Fruit fly (Drosophila melanogaster) whole organism, embryonic: Measurements from ENCODE around the gene apolpp.

ENCODE experiments used
- ATbp ChIP-seq: fragments of 200-800 bp; sonication (Bioruptor generic); optimal IDR thresholded peaks from 2 replicates; lab custom pipeline; 2017; ENCODE audit warnings: missing biosample characterization, mild to moderate bottlenecking, missing genetic modification characterization, missing genetic modification reagents
- Aef1 ChIP-seq: fragments of 200-800 bp; sonication (Bioruptor generic); IDR thresholded peaks from 3 replicates; pipeline ENCODE4 v1.3.6; 2022; ENCODE audit warnings: missing biosample characterization, missing genetic modification characterization
- Asciz ChIP-seq: fragments of 200-800 bp; sonication (Bioruptor generic); optimal IDR thresholded peaks from 2 replicates; lab custom pipeline; 2017; ENCODE audit warnings: missing biosample characterization, mild to moderate bottlenecking, missing genetic modification characterization, missing genetic modification reagents
- Awh ChIP-seq: fragments of 200-800 bp; sonication (Bioruptor generic); IDR thresholded peaks from 2 replicates; pipeline ENCODE4, ENCODE4 v1.3.6; 2022; ENCODE audit warnings: missing biosample characterization, missing genetic modification characterization
- BtbVII ChIP-seq: fragments of 200-800 bp; sonication (Bioruptor generic); optimal IDR thresholded peaks from 3 replicates; lab custom pipeline; 2017; ENCODE audit warnings: missing biosample characterization, mild to moderate bottlenecking, missing genetic modification characterization
- CG10209 ChIP-seq: fragments of 200-800 bp; sonication (Bioruptor generic); optimal IDR thresholded peaks from 3 replicates; lab custom pipeline; 2017; ENCODE audit warnings: missing biosample characterization, mild to moderate bottlenecking, missing genetic modification characterization, missing genetic modification reagents
- CG10431 ChIP-seq: fragments of 200-800 bp; sonication (Bioruptor generic); optimal IDR thresholded peaks from 3 replicates; lab custom pipeline; 2018; ENCODE audit warnings: missing biosample characterization, mild to moderate bottlenecking, missing genetic modification characterization
- CG12219 ChIP-seq: fragments of 200-800 bp; sonication (Bioruptor generic); optimal IDR thresholded peaks from 3 replicates; lab custom pipeline; 2018; ENCODE audit warnings: missing biosample characterization, mild to moderate bottlenecking, missing genetic modification characterization
- CG12299 ChIP-seq: fragments of 200-800 bp; sonication (Bioruptor generic); optimal IDR thresholded peaks from 2 replicates; lab custom pipeline; 2018; ENCODE audit warnings: missing biosample characterization, mild to moderate bottlenecking, missing genetic modification characterization
- CG13424 ChIP-seq: fragments of 200-800 bp; sonication (Bioruptor generic); optimal IDR thresholded peaks from 2 replicates; lab custom pipeline; 2019; ENCODE audit warnings: missing biosample characterization, mild to moderate bottlenecking, missing genetic modification characterization, moderate library complexity
- CG14441 ChIP-seq: fragments of 200-800 bp; sonication (Bioruptor generic); IDR thresholded peaks from 2 replicates; pipeline ENCODE4 v1.3.6; 2022; ENCODE audit warnings: missing biosample characterization, missing genetic modification characterization
- CG2199 ChIP-seq: fragments of 200-800 bp; sonication (Bioruptor generic); IDR thresholded peaks from 3 replicates; pipeline ENCODE4 v1.3.6; 2022; ENCODE audit warnings: missing biosample characterization, missing genetic modification characterization
- CG2889 ChIP-seq: fragments of 200-800 bp; sonication (Bioruptor generic); IDR thresholded peaks from 3 replicates; pipeline ENCODE4 v1.3.6; 2022; ENCODE audit warnings: missing biosample characterization, missing genetic modification characterization
- CG3163 ChIP-seq: fragments of 200-800 bp; sonication (Bioruptor generic); optimal IDR thresholded peaks from 3 replicates; lab custom pipeline; 2016; ENCODE audit warnings: missing biosample characterization, missing genetic modification characterization
- CG3838 ChIP-seq: fragments of 200-800 bp; sonication (Bioruptor generic); optimal IDR thresholded peaks from 3 replicates; lab custom pipeline; 2016; ENCODE audit warnings: missing biosample characterization, missing genetic modification characterization
- CG7372 ChIP-seq: fragments of 200-800 bp; sonication (Bioruptor generic); IDR thresholded peaks from 2 replicates; pipeline ENCODE4 v1.3.6; 2022; ENCODE audit warnings: missing biosample characterization, missing genetic modification characterization
- CG7556 ChIP-seq: fragments of 200-800 bp; sonication (Bioruptor generic); optimal IDR thresholded peaks from 2 replicates; lab custom pipeline; 2017; ENCODE audit warnings: missing biosample characterization, mild to moderate bottlenecking, missing genetic modification characterization
- CG9932 ChIP-seq: fragments of 200-800 bp; sonication (Bioruptor generic); IDR thresholded peaks from 2 replicates; pipeline ENCODE4 v1.3.6; 2022; ENCODE audit warnings: missing biosample characterization, missing genetic modification characterization
- Dfd ChIP-seq, 2 experiments: fragments of >200 bp; optimal IDR thresholded peaks; 2 replicates each; lab custom pipeline; 2017; ENCODE audit warnings: missing biosample characterization in 2 of 2, missing genetic modification characterization in 2 of 2
- Dp ChIP-seq: fragments of 200-800 bp; sonication (Bioruptor generic); optimal IDR thresholded peaks from 2 replicates; lab custom pipeline; 2018; ENCODE audit warnings: missing biosample characterization, mild to moderate bottlenecking, missing genetic modification characterization, moderate library complexity
- Eip74EF ChIP-seq, 2 experiments: fragments of 200-800 bp in 1 of 2; fragments of >200 bp in 1 of 2; sonication (Bioruptor generic) in 1 of 2; optimal IDR thresholded peaks; 2 replicates each; lab custom pipeline; 2017 to 2019; ENCODE audit warnings: missing biosample characterization in 2 of 2, missing genetic modification characterization in 2 of 2, mild to moderate bottlenecking in 1 of 2, moderate library complexity in 1 of 2
- Hr51 ChIP-seq, 2 experiments: fragments of 200-800 bp; sonication (Bioruptor generic); optimal IDR thresholded peaks; 2 replicates in 1 of 2; 3 replicates in 1 of 2; lab custom pipeline; 2016 to 2018; ENCODE audit warnings: missing biosample characterization in 2 of 2, missing genetic modification characterization in 2 of 2, mild to moderate bottlenecking in 1 of 2, moderate library complexity in 1 of 2
- Hr78 ChIP-seq, 2 experiments: fragments of 200-800 bp in 1 of 2; fragments of >200 bp in 1 of 2; sonication (Bioruptor generic) in 1 of 2; optimal IDR thresholded peaks; 2 replicates each; lab custom pipeline; 2017 to 2019; ENCODE audit warnings: missing biosample characterization in 2 of 2, missing genetic modification characterization in 2 of 2, mild to moderate bottlenecking in 1 of 2, moderate library complexity in 1 of 2
- Opbp ChIP-seq: fragments of 200-800 bp; sonication (Bioruptor generic); IDR thresholded peaks from 3 replicates; pipeline ENCODE4 v1.3.6; 2022; ENCODE audit warnings: missing biosample characterization, missing genetic modification characterization; ENCODE audit not compliant: partially characterized antibody
- Sox102F ChIP-seq: fragments of 200-800 bp; sonication (Bioruptor generic); optimal IDR thresholded peaks from 2 replicates; lab custom pipeline; 2018; ENCODE audit warnings: missing biosample characterization, mild to moderate bottlenecking, missing genetic modification characterization, moderate library complexity
- TFAM ChIP-seq: fragments of 200-800 bp; sonication (Bioruptor generic); optimal IDR thresholded peaks from 2 replicates; lab custom pipeline; 2017; ENCODE audit warnings: missing biosample characterization, missing genetic modification characterization, inconsistent platforms
- Tbp ChIP-seq: fragments of >200 bp; optimal IDR thresholded peaks from 2 replicates; lab custom pipeline; 2018; ENCODE audit warnings: missing biosample characterization, missing genetic modification characterization
- cg ChIP-seq: fragments of 200-800 bp; sonication (Bioruptor generic); optimal IDR thresholded peaks from 3 replicates; lab custom pipeline; 2019; ENCODE audit warnings: missing biosample characterization, mild to moderate bottlenecking, missing genetic modification characterization, moderate library complexity
- disco-r ChIP-seq: fragments of 200-800 bp; sonication (Bioruptor generic); optimal IDR thresholded peaks from 2 replicates; lab custom pipeline; 2016; ENCODE audit warnings: missing biosample characterization, missing genetic modification characterization
- fd96Cb ChIP-seq: fragments of 200-800 bp; sonication (Bioruptor generic); optimal IDR thresholded peaks from 2 replicates; lab custom pipeline; 2018; ENCODE audit warnings: missing biosample characterization, mild to moderate bottlenecking, missing genetic modification characterization, moderate library complexity
- gce ChIP-seq: fragments of 200-800 bp; sonication (Bioruptor generic); IDR thresholded peaks from 3 replicates; pipeline ENCODE4 v1.3.6; 2022; ENCODE audit warnings: missing biosample characterization, missing genetic modification characterization
- gcm ChIP-seq: fragments of 200-800 bp; sonication (Bioruptor generic); optimal IDR thresholded peaks from 2 replicates; lab custom pipeline; 2019; ENCODE audit warnings: missing biosample characterization, mild to moderate bottlenecking, missing genetic modification characterization, moderate library complexity
- gem ChIP-seq: fragments of 200-800 bp; sonication (Bioruptor generic); optimal IDR thresholded peaks from 2 replicates; lab custom pipeline; 2019; ENCODE audit warnings: missing biosample characterization, mild to moderate bottlenecking, missing genetic modification characterization, moderate library complexity
- kah ChIP-seq: fragments of 200-800 bp; sonication (Bioruptor generic); optimal IDR thresholded peaks from 2 replicates; lab custom pipeline; 2018; ENCODE audit warnings: missing biosample characterization, mild to moderate bottlenecking, missing genetic modification characterization
- klu ChIP-seq: fragments of 200-800 bp; sonication (Bioruptor generic); IDR thresholded peaks from 2 replicates; pipeline ENCODE4 v1.3.6; 2022; ENCODE audit warnings: missing biosample characterization, missing genetic modification characterization
- lilli ChIP-seq: fragments of 200-800 bp; sonication (Bioruptor generic); optimal IDR thresholded peaks from 3 replicates; lab custom pipeline; 2016; ENCODE audit warnings: missing biosample characterization, missing genetic modification characterization
- mam ChIP-seq: fragments of 200-800 bp; sonication (Bioruptor generic); optimal IDR thresholded peaks from 3 replicates; lab custom pipeline; 2016; ENCODE audit warnings: missing biosample characterization, missing genetic modification characterization
- nau ChIP-seq: fragments of 200-800 bp; sonication (Bioruptor generic); optimal IDR thresholded peaks from 3 replicates; lab custom pipeline; 2017; ENCODE audit warnings: missing biosample characterization, mild to moderate bottlenecking, missing genetic modification characterization, missing genetic modification reagents
- nerfin-1 ChIP-seq: fragments of 200-800 bp; sonication (Bioruptor generic); optimal IDR thresholded peaks from 3 replicates; lab custom pipeline; 2019; ENCODE audit warnings: missing biosample characterization, mild to moderate bottlenecking, missing genetic modification characterization, moderate library complexity
- org-1 ChIP-seq: fragments of 200-800 bp; sonication (Bioruptor generic); optimal IDR thresholded peaks from 2 replicates; lab custom pipeline; 2017; ENCODE audit warnings: missing biosample characterization, missing genetic modification characterization
- pros ChIP-seq: fragments of 200-800 bp; sonication (Bioruptor generic); optimal IDR thresholded peaks from 3 replicates; lab custom pipeline; 2019; ENCODE audit warnings: missing biosample characterization, mild to moderate bottlenecking, missing genetic modification characterization, moderate library complexity
- sd ChIP-seq: fragments of 200-800 bp; sonication (Bioruptor generic); optimal IDR thresholded peaks from 3 replicates; lab custom pipeline; 2018; ENCODE audit warnings: missing biosample characterization, mild to moderate bottlenecking, missing genetic modification characterization, moderate library complexity
- sens-2 ChIP-seq: fragments of 200-800 bp; sonication (Bioruptor generic); IDR thresholded peaks from 2 replicates; pipeline ENCODE4 v1.3.6; 2022; ENCODE audit warnings: missing biosample characterization, missing genetic modification characterization
- slbo ChIP-seq: fragments of 200-800 bp; sonication (Bioruptor generic); IDR thresholded peaks from 2 replicates; pipeline ENCODE4 v1.3.6; 2022; ENCODE audit warnings: missing biosample characterization, missing genetic modification characterization
- so ChIP-seq: fragments of 200-800 bp; sonication (Bioruptor generic); IDR thresholded peaks from 3 replicates; pipeline ENCODE4 v1.3.6; 2022; ENCODE audit warnings: missing biosample characterization, missing genetic modification characterization
- tgo ChIP-seq: fragments of 200-800 bp; sonication (Bioruptor generic); IDR thresholded peaks from 3 replicates; pipeline ENCODE4 v1.3.6; 2022; ENCODE audit warnings: missing biosample characterization, missing genetic modification characterization
- trh ChIP-seq: fragments of 200-800 bp; sonication (Bioruptor generic); optimal IDR thresholded peaks from 2 replicates; lab custom pipeline; 2016; ENCODE audit warnings: missing biosample characterization, missing genetic modification characterization
- zen2 ChIP-seq: fragments of 200-800 bp; sonication (Bioruptor generic); IDR thresholded peaks from 3 replicates; pipeline ENCODE4 v1.3.6; 2022; ENCODE audit warnings: missing biosample characterization, missing genetic modification characterization; ENCODE audit not compliant: partially characterized antibody
- zf30C ChIP-seq: fragments of 200-800 bp; sonication (Bioruptor generic); optimal IDR thresholded peaks from 3 replicates; lab custom pipeline; 2018; ENCODE audit warnings: missing biosample characterization, mild to moderate bottlenecking, missing genetic modification characterization

Gene apolpp

dm6 chr4:1060373-1061094 lies at the start of gene apolpp (continued):
- TF ChIP-seq Eip74EF (GFP tag; optimal IDR thresholded peaks at IDR 0.05; lab: Kevin White, UChicago) (peak in 1 of 2 experiments; percentile 50), TFAM (GFP tag; lab: Kevin White, UChicago) (no peak), tgo (GFP tag; lab: Robert Waterston, UW) (no peak), so (no peak), pros (GFP tag; lab: Kevin White, UChicago) (no peak), CG2889 (GFP tag; lab: Robert Waterston, UW) (no peak), nerfin-1 (no peak), CG12219 (GFP tag; lab: Kevin White, UChicago) (no peak), BtbVII (peak; percentile 26), ATbp (GFP tag; lab: Kevin White, UChicago) (no peak), kah (GFP tag; lab: Kevin White, UChicago) (no peak), CG10209 (GFP tag; lab: Kevin White, UChicago) (no peak), cg (GFP tag; lab: Kevin White, UChicago) (no peak), Hr78 (GFP tag; optimal IDR thresholded peaks at IDR 0.05; lab: Kevin White, UChicago) (no peak), lilli (GFP tag; lab: Kevin White, UChicago) (no peak), CG9932 (GFP tag; lab: Robert Waterston, UW) (no peak), CG3163 (no peak), Tbp (no peak), gce (GFP tag; lab: Robert Waterston, UW) (no peak), Hr51 (GFP tag; optimal IDR thresholded peaks at IDR 0.05; lab: Kevin White, UChicago) (no peak), CG7556 (GFP tag; lab: Kevin White, UChicago) (no peak), disco-r (no peak), fd96Cb (peak; percentile 1), gcm (no peak), CG10431 (GFP tag; lab: Kevin White, UChicago) (peak; percentile 11), org-1 (no peak), CG14441 (no peak), klu (GFP tag; lab: Robert Waterston, UW) (no peak), gem (tag; lab: Kevin White, UChicago) (peak; percentile 37), CG3838 (GFP tag; lab: Kevin White, UChicago) (no peak), CG13424 (tag; lab: Kevin White, UChicago) (no peak), trh (GFP tag; lab: Kevin White, UChicago) (no peak), Opbp (GFP tag; lab: Robert Waterston, UW) (no peak), zen2 (GFP tag; lab: Robert Waterston, UW) (no peak), nau (GFP tag; lab: Kevin White, UChicago) (no peak), Sox102F (no peak), Awh (no peak), zf30C (GFP tag; lab: Kevin White, UChicago) (no peak), CG2199 (no peak; the same call in 2 of the 3 replicates), Dfd (GFP tag; optimal IDR thresholded peaks at IDR 0.05; lab: Kevin White, UChicago) (peak in 1 of 2 experiments; percentile 60), Dp (GFP tag; lab: Kevin White, UChicago) (no peak), sd (tag; lab: Kevin White, UChicago) (no peak), Asciz (GFP tag; lab: Kevin White, UChicago) (no peak), slbo (GFP tag; lab: Robert Waterston, UW) (no peak), sens-2 (GFP tag; lab: Robert Waterston, UW) (no peak), CG7372 (GFP tag; lab: Robert Waterston, UW) (no peak), Aef1 (GFP tag; lab: Robert Waterston, UW) (no peak), mam (GFP tag; lab: Kevin White, UChicago) (peak; percentile 9), CG12299 (tag; lab: Kevin White, UChicago) (peak; percentile 45)
